Fruit fly (Drosophila melanogaster): ENCODE data around the gene CG33483.
A peak's percentile ranks its signal among the peaks of the same experiment; 100 is the strongest.

DNA sequence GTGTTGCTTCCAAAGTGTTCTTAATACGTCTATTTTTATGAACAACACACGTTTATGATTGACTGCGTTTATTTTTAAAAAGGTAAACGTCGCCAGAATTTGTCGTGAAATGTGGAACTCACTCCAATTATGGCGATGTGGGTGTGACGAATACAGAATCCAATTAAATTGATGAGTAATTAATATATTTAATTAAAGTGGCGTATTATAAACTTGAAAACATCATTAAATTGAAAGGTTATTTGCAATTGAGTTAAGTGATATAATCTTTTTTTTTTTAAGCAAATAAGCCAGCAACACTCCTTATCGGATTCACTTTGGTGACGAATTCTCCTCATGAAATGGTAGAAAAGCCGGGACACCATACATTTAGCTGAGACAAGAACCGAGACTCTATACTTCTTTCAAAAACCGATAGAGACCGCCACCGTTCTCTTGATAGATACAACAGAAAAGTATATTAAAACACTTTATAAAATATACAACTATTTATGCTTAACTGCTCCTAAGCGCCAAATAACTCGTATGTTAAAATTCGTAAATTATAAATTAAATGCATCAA lies 31.6 kb downstream of the CG33483 start:
- no peak for TF ChIP-seq CG8478 (optimal IDR thresholded peaks at IDR 0.05)
- peak; percentile 79 to 93 for TF ChIP-seq CTCF (optimal IDR thresholded peaks at IDR 0.05)
